Worm (Caenorhabditis elegans): ENCODE data around the gene ZK632.14.
A peak's percentile ranks its signal among the peaks of the same experiment; 100 is the strongest.

Gene ZK632.14

DNA sequence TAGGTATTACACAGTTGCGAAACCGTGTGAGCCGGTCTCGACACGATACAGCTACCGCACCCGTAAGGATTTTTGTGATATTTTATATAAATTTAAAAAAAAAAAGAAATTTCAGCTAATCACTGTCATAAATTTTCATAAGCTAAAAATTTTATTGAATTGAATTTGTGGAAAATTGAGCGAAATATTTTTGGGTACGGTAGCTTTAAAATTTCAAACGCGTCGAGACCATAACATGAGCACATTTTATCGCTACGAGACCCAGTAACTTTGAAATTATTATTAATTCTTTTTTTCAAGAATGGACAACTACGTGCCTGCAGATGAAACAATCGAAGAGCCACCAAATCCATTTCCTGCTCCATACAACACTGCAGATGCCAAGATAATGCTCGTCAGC is at the start of gene ZK632.14:
Gene ZK632.14 (plus strand): TSS at position 301 of the 400 bp plus-strand sequence.
- TF ChIP-seq W03F9.2 (tag; optimal IDR thresholded peaks at IDR 0.05) (no peak), dao-5 (tag; optimal IDR thresholded peaks at IDR 0.05) (no peak), him-1 (tag; optimal IDR thresholded peaks at IDR 0.05) (no peak)

ce11 chrIII:9764718-9765117 is 48.5 kb upstream of the ZK632.14 start:
- TF ChIP-seq W03F9.2 (tag; optimal IDR thresholded peaks at IDR 0.05): no peak
- TF ChIP-seq dao-5 (tag; optimal IDR thresholded peaks at IDR 0.05): no peak
- no peak for TF ChIP-seq him-1 (tag; optimal IDR thresholded peaks at IDR 0.05)

DNA sequence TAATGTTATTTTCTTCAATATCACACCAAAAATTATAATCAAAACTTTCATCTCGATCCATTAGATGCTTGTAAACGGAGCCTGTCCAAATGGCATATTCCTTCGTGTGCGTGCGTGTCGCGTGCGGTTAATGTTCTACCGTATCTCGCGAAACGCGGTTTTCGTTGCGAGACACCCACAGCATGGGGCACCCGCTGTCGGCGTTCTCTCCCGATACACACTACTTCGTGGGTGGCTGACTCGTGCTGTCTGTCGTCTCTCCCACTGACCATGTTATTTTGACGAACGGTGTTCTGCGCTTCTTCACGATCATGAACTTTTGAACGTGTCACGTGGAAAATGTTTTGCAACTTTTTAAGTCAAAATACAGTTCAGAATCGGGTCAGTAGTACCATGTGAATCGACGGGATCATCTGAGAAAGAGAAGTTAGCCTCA is 47.8 kb upstream of the ZK632.14 start:
- peak; percentile 93 for TF ChIP-seq W03F9.2 (tag; optimal IDR thresholded peaks at IDR 0.05)
- TF ChIP-seq him-1 (tag; optimal IDR thresholded peaks at IDR 0.05): peak; percentile 89
- TF ChIP-seq dao-5 (tag; optimal IDR thresholded peaks at IDR 0.05): peak; percentile 40

ce11 chrIII:9766175-9766574 is 47.1 kb upstream of the ZK632.14 start, which contains the start of gene cbp-1:
TSS of gene cbp-1 (plus strand) at chrIII:9766509.
- no peak for TF ChIP-seq W03F9.2 (tag; optimal IDR thresholded peaks at IDR 0.05)
- no peak for TF ChIP-seq dao-5 (tag; optimal IDR thresholded peaks at IDR 0.05)
- no peak for TF ChIP-seq him-1 (tag; optimal IDR thresholded peaks at IDR 0.05)

DNA sequence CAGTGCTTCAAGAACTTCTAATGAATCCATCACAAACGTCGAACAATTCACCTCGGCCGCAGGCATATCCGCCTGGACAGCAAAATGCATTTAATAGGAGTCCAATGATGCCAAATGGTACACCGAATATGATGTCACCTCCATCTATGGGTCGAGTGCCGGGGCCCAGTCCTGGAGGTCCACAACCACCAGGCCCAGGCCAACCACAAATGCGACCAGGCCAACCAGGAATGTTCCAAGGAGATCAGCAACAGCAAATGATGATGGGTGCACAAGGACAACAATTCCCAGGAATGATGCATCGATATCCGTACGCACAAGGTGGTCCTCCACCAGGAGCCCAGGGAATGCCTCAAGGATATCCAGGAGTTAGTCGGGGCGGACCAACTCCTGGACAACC is 46.2 kb upstream of the ZK632.14 start:
- TF ChIP-seq W03F9.2 (tag; optimal IDR thresholded peaks at IDR 0.05) (no peak), dao-5 (tag; optimal IDR thresholded peaks at IDR 0.05) (no peak), him-1 (tag; optimal IDR thresholded peaks at IDR 0.05) (no peak)

DNA sequence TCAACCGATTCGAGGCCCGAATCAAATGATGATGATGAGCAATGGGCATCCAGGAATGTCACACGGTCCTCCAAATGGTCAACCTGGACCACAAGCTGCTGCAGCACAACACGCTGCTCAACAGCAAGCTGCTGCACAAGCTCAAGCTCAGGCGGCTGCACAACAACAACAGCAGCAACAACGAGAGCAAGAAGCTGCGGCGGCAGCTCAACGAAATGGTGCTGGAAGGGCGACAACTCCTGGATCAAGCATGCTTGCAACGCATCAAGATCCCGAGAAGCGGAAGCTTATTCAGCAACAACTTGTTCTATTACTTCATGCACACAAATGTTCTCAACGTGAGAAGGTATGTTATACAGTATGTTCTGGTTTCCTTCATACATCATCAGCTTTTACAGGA is 45.2 kb upstream of the ZK632.14 start:
- TF ChIP-seq him-1 (tag; optimal IDR thresholded peaks at IDR 0.05) (no peak), dao-5 (tag; optimal IDR thresholded peaks at IDR 0.05) (no peak), W03F9.2 (tag; optimal IDR thresholded peaks at IDR 0.05) (no peak)

ce11 chrIII:9770590-9770989 is 42.7 kb upstream of the ZK632.14 start:
- TF ChIP-seq him-1 (tag; optimal IDR thresholded peaks at IDR 0.05) (no peak), W03F9.2 (tag; optimal IDR thresholded peaks at IDR 0.05) (no peak), dao-5 (tag; optimal IDR thresholded peaks at IDR 0.05) (no peak)

ce11 chrIII:9772394-9772793 is 40.9 kb upstream of the ZK632.14 start:
- TF ChIP-seq W03F9.2 (tag; optimal IDR thresholded peaks at IDR 0.05): no peak
- TF ChIP-seq dao-5 (tag; optimal IDR thresholded peaks at IDR 0.05): no peak
- no peak for TF ChIP-seq him-1 (tag; optimal IDR thresholded peaks at IDR 0.05)

- TF ChIP-seq dao-5 (tag; optimal IDR thresholded peaks at IDR 0.05): no peak
- TF ChIP-seq him-1 (tag; optimal IDR thresholded peaks at IDR 0.05): no peak
- no peak for TF ChIP-seq W03F9.2 (tag; optimal IDR thresholded peaks at IDR 0.05)
Observed at ce11 chrIII:9775916-9776315, 37.3 kb upstream of the ZK632.14 start.

- TF ChIP-seq W03F9.2 (tag; optimal IDR thresholded peaks at IDR 0.05): no peak
- no peak for TF ChIP-seq dao-5 (tag; optimal IDR thresholded peaks at IDR 0.05)
- no peak for TF ChIP-seq him-1 (tag; optimal IDR thresholded peaks at IDR 0.05)
Observed at ce11 chrIII:9776323-9776722, 36.9 kb upstream of the ZK632.14 start, which contains the start of gene usp-46. TSS of gene usp-46 (plus strand) at chrIII:9776623.

DNA sequence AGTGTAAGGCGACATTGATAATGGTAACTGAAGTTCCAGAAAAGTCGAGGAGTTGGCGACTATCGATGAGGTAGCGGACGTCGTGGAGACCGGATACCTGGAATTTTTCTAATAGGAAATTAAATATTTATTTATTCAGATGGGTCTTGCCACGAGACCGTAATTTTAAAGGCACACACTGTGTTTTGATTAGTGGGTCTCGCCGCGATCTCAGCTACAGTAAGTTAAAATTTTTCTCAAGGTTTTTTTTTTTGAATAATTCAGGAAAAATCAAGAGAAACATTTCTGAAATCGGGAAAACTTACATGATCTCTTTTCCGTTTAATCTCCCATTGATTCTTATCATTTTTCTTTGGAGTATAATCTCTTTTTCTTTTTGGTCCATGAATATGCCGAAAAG is 34.2 kb upstream of the ZK632.14 start:
- TF ChIP-seq dao-5 (tag; optimal IDR thresholded peaks at IDR 0.05) (no peak), W03F9.2 (tag; optimal IDR thresholded peaks at IDR 0.05) (no peak), him-1 (tag; optimal IDR thresholded peaks at IDR 0.05) (no peak)

DNA sequence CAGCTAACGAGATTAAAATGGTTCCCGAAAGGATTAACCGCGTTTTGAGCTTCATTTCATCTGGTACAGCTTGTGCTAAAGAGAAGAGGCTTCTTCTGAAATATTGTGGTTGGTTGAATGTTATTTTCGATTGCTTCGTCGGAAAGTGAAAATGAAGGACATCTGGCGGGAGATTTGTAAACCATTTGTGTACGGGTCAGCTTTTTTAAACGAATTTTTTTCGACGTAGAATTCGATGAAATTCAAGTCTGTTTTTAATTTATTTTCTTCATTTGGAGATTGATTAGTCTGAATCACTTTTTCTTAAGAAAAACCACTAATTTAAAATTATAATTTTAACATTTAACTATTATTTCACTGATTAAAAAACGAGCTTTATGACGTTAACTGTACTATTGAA is 33.0 kb upstream of the ZK632.14 start, which contains the start of gene sqv-3:
Gene sqv-3 (minus strand): TSS at position 101 of the 400 bp plus-strand sequence.
- TF ChIP-seq him-1 (tag; optimal IDR thresholded peaks at IDR 0.05) (no peak), dao-5 (tag; optimal IDR thresholded peaks at IDR 0.05) (no peak), W03F9.2 (tag; optimal IDR thresholded peaks at IDR 0.05) (no peak)

DNA sequence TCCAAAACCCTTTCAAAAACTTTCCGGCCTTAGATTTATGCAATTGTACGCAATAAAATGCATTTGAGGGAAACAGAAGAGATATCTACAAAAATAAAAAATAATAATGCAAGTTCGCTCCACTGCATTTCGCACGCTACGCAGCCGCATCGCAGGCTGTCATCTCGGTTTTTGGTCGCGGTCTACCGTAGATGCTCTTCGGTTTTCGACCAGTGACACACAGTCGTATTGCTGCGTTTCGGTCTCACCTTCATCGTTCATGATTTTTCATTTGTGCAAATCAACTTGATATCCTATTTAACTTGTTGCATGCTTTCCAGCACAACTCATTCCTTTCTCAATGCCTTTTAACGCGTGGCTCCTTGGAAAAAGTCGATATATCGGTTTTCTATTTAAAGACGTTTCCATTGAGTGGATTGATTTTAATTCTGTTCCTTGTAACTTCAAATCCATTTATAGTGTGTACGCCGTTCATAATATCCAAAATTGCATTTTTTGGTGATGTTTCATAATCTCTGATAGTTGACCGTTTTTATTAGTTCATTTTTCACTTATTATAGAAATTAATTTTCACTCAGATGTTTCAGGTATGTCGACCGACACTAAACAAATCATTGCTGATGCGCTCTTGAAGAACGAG is 32.5 kb upstream of the ZK632.14 start, which contains the start of gene vha-1:
Gene vha-1 (plus strand): TSS at position 590 of the 640 bp plus-strand sequence.
- TF ChIP-seq him-1 (tag; optimal IDR thresholded peaks at IDR 0.05) (peak; percentile 63), W03F9.2 (tag; optimal IDR thresholded peaks at IDR 0.05) (peak; percentile 87), dao-5 (tag; optimal IDR thresholded peaks at IDR 0.05) (no peak)

DNA sequence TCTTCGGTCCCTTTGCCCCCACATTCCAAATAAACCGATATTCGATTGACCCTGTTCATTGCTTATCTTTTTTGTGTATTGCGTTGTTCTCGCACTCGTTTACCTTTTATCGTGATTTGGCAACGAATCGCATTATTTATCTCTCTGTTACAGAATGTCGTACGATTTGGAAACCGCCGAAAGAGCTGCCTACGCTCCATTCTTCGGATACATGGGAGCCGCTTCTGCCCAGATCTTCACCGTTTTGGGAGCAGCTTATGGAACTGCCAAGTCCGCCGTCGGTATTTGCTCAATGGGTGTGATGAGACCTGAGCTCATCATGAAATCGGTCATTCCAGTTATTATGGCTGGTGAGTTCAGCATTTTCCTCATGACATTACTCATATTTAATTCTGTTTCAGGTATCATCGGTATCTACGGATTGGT is 31.2 kb upstream of the ZK632.14 start, which contains the start of gene vha-2:
Gene vha-2 (plus strand): TSS at position 154 of the 426 bp plus-strand sequence.
- TF ChIP-seq him-1 (tag; optimal IDR thresholded peaks at IDR 0.05) (no peak), W03F9.2 (tag; optimal IDR thresholded peaks at IDR 0.05) (no peak), dao-5 (tag; optimal IDR thresholded peaks at IDR 0.05) (no peak)
